Fruit fly (Drosophila melanogaster) whole organism: Measurements from ENCODE around the gene UbcE2H.

ENCODE experiments used
- CG8478 ChIP-seq: fragments of >200 bp; optimal IDR thresholded peaks from 2 replicates; lab custom pipeline; 2018; ENCODE audit warnings: inconsistent platforms
- Dll ChIP-seq: fragments of >200 bp; optimal IDR thresholded peaks from 2 replicates; lab custom pipeline; 2017
- EcR ChIP-seq, 2 experiments: fragments of >200 bp; optimal IDR thresholded peaks; 2 replicates each; lab custom pipeline; 2017; ENCODE audit warnings: missing biosample characterization in 2 of 2, missing genetic modification characterization in 2 of 2, missing genetic modification reagents in 2 of 2
- pan ChIP-seq: fragments of >200 bp; optimal IDR thresholded peaks from 2 replicates; lab custom pipeline; 2017
- psq ChIP-seq: fragments of >200 bp; optimal IDR thresholded peaks from 2 replicates; lab custom pipeline; 2017
- usp ChIP-seq: fragments of >200 bp; optimal IDR thresholded peaks from 2 replicates; lab custom pipeline; 2017; ENCODE audit warnings: missing biosample characterization, missing genetic modification characterization, mixed read lengths

Gene UbcE2H

DNA sequence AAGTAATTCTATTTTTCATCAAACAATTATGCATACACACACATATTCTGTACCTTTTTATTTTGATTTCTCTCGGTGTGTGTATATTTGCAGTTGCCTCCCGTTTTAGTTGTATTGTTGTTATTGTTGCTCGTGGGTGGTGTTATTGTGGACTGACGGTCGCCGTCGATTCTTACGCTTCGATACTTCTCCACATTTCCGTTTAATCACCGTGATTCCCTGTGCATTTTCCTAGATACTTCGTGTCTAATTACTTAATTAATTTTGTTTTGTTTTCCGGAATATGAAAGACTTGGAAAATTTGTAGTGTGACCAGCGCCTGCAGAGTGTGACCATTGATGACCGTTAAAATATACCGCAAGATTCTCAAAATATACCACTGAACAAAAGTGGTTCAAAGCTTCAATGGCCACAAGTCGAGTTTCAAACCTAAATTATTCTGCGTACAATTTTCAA lies at the start of gene UbcE2H:
Gene UbcE2H (minus strand): TSS at position 343 of the 456 bp plus-strand sequence.
- TF ChIP-seq pan (lab: Kevin White, UChicago), result no peak
- no peak for TF ChIP-seq usp (GFP tag; lab: Kevin White, UChicago)
- TF ChIP-seq EcR (GFP tag; optimal IDR thresholded peaks at IDR 0.05; lab: Kevin White, UChicago), result no peak
- TF ChIP-seq Dll (lab: Kevin White, UChicago), result no peak
- TF ChIP-seq psq (lab: Kevin White, UChicago), result no peak
- no peak for TF ChIP-seq CG8478 (lab: Kevin White, UChicago)

DNA sequence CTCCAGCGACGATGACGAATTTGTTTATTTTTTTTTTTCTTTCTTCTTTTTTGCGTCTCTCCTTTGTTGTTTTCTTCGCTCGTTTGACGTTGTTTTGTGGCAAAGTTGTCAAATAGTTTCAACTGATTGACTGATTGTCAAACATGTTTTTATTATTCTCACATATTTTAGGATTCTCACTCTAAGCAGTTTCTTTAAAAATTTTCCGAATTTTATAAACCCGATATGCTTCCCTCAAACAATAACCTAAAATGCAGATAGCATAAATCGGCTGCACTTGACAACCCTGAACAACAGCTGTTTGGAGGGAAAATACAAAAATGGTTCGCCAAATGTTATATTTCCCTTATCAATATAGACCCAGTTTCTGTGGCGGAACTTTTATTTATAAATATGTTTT lies 49.7 kb upstream of the UbcE2H start, which contains the start of gene CG17982:
Gene CG17982 (minus strand): TSS at position 299 of the 400 bp plus-strand sequence.
- no peak for TF ChIP-seq usp (GFP tag; lab: Kevin White, UChicago)
- no peak for TF ChIP-seq EcR (GFP tag; optimal IDR thresholded peaks at IDR 0.05; lab: Kevin White, UChicago)
- TF ChIP-seq pan (lab: Kevin White, UChicago), result no peak
- TF ChIP-seq CG8478 (lab: Kevin White, UChicago), result no peak
- TF ChIP-seq psq (lab: Kevin White, UChicago), result no peak
- no peak for TF ChIP-seq Dll (lab: Kevin White, UChicago)

DNA sequence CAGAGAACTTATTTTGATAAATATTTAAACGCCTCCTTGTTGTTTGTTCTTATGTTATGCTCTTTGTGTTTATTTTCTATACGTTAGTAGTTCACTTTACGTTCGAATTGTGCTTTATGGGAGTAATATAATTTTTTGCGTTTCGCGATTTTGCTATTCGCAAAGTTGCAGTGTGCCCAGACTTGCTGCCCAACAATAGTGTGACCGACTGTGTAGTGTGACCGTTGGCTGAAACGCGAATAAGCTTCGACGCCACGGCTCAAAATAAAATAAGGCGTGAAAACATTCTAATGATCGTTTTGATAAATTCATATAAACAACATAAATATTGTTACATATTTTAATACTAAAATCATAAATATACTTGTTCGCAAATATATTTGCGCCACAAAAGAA lies 48.2 kb upstream of the UbcE2H start, which contains the start of gene Smox:
Gene Smox (minus strand): TSS at position 213 of the 396 bp plus-strand sequence.
- TF ChIP-seq pan (lab: Kevin White, UChicago) (no peak), EcR (GFP tag; optimal IDR thresholded peaks at IDR 0.05; lab: Kevin White, UChicago) (no peak), Dll (lab: Kevin White, UChicago) (no peak), CG8478 (lab: Kevin White, UChicago) (no peak), usp (GFP tag; lab: Kevin White, UChicago) (no peak), psq (lab: Kevin White, UChicago) (no peak)

DNA sequence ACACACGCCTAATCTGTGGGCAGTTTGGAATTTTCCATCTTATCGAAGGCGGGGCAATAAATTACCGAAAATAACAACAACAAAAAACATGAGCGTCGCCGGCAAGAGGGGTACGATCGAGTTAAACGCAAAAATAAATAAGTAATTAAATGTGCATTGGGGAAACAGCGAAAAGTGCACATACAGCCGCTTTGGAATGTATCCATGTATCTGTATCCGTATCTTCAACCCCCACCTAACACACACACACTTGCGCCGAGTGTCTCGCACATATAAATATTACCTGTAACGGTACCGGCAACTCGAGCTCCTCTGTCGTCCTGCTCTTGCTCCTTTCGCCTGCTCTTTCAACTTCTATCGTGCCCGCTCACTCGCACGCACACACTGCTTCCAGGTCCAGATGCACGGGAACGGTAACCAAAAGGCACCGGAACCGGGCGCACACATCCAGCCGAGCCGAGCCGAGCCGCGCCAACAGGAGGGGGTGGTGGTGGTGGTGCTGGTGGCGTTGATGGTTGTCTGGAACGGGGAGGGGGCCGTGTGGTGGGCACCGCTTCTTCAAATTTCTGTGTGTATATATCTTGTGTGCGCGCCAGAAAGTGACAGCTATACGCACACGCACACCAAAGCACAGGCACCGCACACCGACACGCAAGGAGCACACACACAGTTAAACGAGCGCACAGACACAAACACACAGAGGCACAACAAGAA lies 47.6 kb upstream of the UbcE2H start:
- TF ChIP-seq CG8478 (lab: Kevin White, UChicago) (peak; percentile 87), Dll (lab: Kevin White, UChicago) (peak; percentile 24), EcR (GFP tag; optimal IDR thresholded peaks at IDR 0.05; lab: Kevin White, UChicago) (no peak)

DNA sequence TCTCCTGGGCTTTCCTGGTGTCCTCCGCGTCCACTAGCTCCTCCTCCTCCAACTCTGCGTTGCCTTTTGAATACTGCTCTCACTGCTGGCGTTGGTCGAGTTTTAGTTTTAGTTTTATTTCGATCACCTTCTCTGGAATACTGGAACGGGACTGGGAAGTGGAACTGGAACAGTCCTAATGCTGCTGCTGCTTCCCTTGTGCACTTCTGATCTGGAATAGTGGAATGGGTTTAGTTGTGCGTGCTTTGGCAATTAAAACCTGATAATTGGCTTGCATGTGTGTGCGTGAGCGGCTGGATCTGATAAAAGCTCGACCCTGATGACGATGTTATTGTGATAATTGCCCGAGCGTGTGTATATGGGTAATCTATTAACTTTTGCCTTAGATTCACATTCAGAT lies 46.8 kb upstream of the UbcE2H start:
- TF ChIP-seq CG8478 (lab: Kevin White, UChicago), result no peak
- no peak for TF ChIP-seq usp (GFP tag; lab: Kevin White, UChicago)
- TF ChIP-seq EcR (GFP tag; optimal IDR thresholded peaks at IDR 0.05; lab: Kevin White, UChicago), result no peak

DNA sequence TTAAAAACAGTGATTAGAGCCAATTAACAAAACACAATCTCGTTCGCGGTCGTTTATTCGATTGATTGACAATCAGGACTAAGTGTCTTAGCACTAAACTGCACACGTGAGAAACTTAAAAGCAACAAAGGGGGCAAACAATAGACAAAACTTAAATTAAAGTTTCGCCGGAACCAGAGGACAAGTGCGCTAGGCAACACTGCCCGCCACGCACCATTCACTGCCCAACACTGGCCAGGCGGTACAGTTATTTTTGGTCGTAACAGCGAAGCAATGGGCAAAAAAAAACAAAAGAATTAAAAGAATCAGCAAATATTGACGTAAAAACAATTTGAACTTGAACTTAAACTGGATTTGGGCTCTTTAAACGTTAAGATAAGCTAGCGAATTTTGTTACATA lies 43.4 kb upstream of the UbcE2H start:
- TF ChIP-seq psq (lab: Kevin White, UChicago), result no peak
- TF ChIP-seq pan (lab: Kevin White, UChicago), result no peak
- TF ChIP-seq usp (GFP tag; lab: Kevin White, UChicago), result no peak
- TF ChIP-seq CG8478 (lab: Kevin White, UChicago), result no peak
- TF ChIP-seq Dll (lab: Kevin White, UChicago), result no peak
- TF ChIP-seq EcR (GFP tag; optimal IDR thresholded peaks at IDR 0.05; lab: Kevin White, UChicago), result no peak

DNA sequence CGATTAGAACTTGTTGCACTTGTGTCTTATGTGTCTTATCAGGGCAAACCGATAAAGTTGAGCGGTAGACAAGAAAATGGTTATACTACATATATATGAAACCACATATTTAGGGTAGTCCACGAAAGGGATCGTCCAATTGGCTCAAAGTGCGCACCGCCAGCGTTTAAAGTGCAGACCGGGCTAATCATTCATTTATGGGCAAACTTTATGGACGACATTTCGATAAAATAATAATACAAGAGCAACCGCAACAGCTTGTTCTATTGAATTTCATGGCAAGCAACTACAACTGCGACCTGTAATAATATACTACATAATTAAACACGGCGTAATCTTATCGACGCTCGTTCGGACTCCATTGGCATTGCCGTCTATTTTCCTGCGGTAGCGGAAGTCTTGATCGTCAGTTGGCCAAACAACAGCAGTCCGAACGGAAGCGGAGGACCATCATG lies 41.6 kb upstream of the UbcE2H start, which contains the start of the genes cyr and CG2120:
Gene cyr (minus strand): TSS at position 294 of the 455 bp plus-strand sequence.
Gene CG2120 (plus strand): TSS at position 405 of the 455 bp plus-strand sequence.
- no peak for TF ChIP-seq CG8478 (lab: Kevin White, UChicago)
- TF ChIP-seq usp (GFP tag; lab: Kevin White, UChicago), result no peak
- no peak for TF ChIP-seq Dll (lab: Kevin White, UChicago)
- no peak for TF ChIP-seq psq (lab: Kevin White, UChicago)
- TF ChIP-seq EcR (GFP tag; optimal IDR thresholded peaks at IDR 0.05; lab: Kevin White, UChicago), result no peak
- TF ChIP-seq pan (lab: Kevin White, UChicago), result no peak

DNA sequence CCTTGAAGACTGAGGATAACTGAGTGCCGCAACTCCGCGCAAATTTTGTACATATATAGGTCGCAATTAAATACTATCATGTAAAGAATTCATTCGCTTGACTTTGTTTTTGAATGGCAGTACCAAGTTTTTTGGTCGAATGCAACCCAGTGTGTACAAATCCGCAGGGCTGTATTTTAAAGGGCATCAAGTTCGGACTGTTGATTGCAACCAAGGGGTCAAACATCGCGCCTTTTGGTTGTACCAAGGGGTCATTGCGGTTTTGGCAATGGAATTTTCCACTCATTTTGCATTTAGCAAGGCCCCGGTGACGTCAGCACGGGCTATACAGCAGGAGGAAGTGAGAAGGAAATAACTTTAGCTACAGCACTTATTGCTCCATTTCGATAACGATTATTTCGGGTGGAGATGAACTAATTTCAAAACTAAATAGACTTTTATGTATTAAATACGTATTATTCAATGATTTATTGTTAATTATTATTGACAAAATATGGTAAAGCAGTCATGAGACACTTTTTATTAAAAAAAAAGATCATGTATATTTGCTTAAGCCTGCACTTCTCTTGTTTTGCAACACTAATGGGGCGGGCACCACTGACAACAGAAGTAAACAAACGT lies 37.9 kb upstream of the UbcE2H start, which contains the start of gene CG10958:
Gene CG10958 (plus strand): TSS at position 593 of the 621 bp plus-strand sequence.
- TF ChIP-seq psq (lab: Kevin White, UChicago) (no peak), CG8478 (lab: Kevin White, UChicago) (no peak), usp (GFP tag; lab: Kevin White, UChicago) (no peak), pan (lab: Kevin White, UChicago) (no peak), Dll (lab: Kevin White, UChicago) (no peak), EcR (GFP tag; optimal IDR thresholded peaks at IDR 0.05; lab: Kevin White, UChicago) (no peak)

DNA sequence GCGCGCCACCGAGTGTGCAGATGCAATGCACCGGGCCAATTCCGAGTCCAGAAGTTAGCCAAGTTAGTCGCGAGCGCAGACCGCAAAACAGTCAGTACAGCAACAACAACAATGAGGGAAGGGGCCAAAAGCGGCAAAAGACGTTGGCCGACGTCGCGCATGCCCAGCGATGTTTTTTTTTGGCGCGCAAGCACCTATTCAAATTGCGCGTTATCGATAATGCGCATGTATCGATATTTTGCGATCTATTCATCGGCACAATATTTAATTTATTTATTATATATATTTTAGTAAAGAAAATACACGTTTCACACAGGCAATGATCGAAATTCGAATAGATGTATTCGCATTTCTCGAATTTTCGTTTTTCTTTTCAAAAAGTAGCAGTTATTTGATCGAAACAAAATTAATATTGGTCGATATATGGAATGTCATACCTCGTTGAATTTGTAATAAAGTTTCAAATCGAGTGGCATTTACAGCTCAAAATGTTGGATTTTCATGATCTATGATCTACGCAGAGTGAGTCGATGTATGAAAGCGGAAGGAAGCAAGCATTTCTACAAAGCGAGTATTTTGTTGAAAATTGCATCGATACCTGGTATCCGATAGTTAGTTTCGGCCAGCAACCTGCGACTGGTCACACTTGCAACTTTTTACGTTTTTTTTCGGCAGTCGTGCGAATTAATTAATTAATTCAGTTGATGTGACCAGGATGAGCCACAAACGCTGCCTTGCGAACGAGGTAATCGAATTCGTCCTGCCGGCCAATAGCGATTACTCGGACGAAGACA lies 35.5 kb upstream of the UbcE2H start, which contains the start of gene CG2116:
Gene CG2116 (plus strand): TSS at position 609 of the 794 bp plus-strand sequence.
- TF ChIP-seq Dll (lab: Kevin White, UChicago) (no peak), CG8478 (lab: Kevin White, UChicago) (no peak), psq (lab: Kevin White, UChicago) (no peak), pan (lab: Kevin White, UChicago) (no peak), EcR (GFP tag; optimal IDR thresholded peaks at IDR 0.05; lab: Kevin White, UChicago) (no peak), usp (GFP tag; lab: Kevin White, UChicago) (no peak)

DNA sequence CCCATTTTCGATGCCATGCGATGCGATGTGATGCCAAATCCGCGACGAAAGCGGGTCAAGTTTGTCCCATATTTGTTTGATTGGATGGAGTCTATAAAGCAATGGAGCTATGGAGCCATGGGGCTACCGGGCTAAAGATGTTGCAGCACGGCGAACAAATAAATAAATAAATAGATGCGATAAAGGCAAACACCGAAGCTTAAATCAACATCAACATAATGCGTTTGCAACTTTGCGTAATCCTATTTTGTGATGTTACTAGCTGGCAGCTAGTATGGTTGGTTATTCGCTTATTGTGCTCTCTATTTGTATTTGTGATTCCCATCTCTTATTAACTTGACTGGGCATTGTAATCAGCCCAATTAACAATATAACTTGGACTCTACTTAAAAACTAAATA lies 34.3 kb upstream of the UbcE2H start:
- TF ChIP-seq pan (lab: Kevin White, UChicago), result no peak
- TF ChIP-seq CG8478 (lab: Kevin White, UChicago), result no peak
- TF ChIP-seq EcR (GFP tag; optimal IDR thresholded peaks at IDR 0.05; lab: Kevin White, UChicago), result no peak
- TF ChIP-seq Dll (lab: Kevin White, UChicago), result no peak
- no peak for TF ChIP-seq usp (GFP tag; lab: Kevin White, UChicago)
- no peak for TF ChIP-seq psq (lab: Kevin White, UChicago)
